Worm (Caenorhabditis elegans) whole organism, late embryonic: Measurements from ENCODE around the gene ugt-45.

Experiments
- ama-1 ChIP-seq: fragments of 150-350 bp; optimal IDR thresholded peaks from 2 replicates; lab custom pipeline; 2014
- ceh-22 ChIP-seq: sonication (generic microtip); optimal IDR thresholded peaks from 2 replicates; lab custom pipeline; 2017; ENCODE audit warnings: missing biosample characterization, missing genetic modification characterization
- hlh-30 ChIP-seq: sonication (generic microtip); optimal IDR thresholded peaks from 2 replicates; lab custom pipeline; 2017; ENCODE audit warnings: antibody characterized with exemption, missing genetic modification characterization, missing compliant biosample characterization; ENCODE audit not compliant: insufficient read depth
- lim-6 ChIP-seq: sonication (generic microtip); optimal IDR thresholded peaks from 2 replicates; lab custom pipeline; 2016; ENCODE audit warnings: missing genetic modification characterization, missing compliant biosample characterization
- nhr-11 ChIP-seq: fragments of 150-350 bp; optimal IDR thresholded peaks from 2 replicates; lab custom pipeline; 2014; ENCODE audit warnings: missing biosample characterization, missing genetic modification characterization
- npax-4 ChIP-seq: sonication (generic microtip); optimal IDR thresholded peaks from 2 replicates; lab custom pipeline; 2016; ENCODE audit warnings: missing genetic modification characterization, missing compliant biosample characterization
- odd-2 ChIP-seq: sonication (generic microtip); optimal IDR thresholded peaks from 2 replicates; lab custom pipeline; 2017; ENCODE audit warnings: antibody characterized with exemption, mild to moderate bottlenecking, missing genetic modification characterization, missing compliant biosample characterization
- pag-3 ChIP-seq: sonication (generic microtip); optimal IDR thresholded peaks from 2 replicates; lab custom pipeline; 2016; ENCODE audit warnings: missing compliant biosample characterization, missing genetic modification characterization, borderline replicate concordance
- sox-2 ChIP-seq: fragments of 200-800 bp; sonication (Bioruptor generic); IDR thresholded peaks from 2 replicates; pipeline ENCODE4 v1.3.6; 2022; ENCODE audit warnings: missing genetic modification reagents, missing genetic modification characterization, missing compliant biosample characterization

DNA sequence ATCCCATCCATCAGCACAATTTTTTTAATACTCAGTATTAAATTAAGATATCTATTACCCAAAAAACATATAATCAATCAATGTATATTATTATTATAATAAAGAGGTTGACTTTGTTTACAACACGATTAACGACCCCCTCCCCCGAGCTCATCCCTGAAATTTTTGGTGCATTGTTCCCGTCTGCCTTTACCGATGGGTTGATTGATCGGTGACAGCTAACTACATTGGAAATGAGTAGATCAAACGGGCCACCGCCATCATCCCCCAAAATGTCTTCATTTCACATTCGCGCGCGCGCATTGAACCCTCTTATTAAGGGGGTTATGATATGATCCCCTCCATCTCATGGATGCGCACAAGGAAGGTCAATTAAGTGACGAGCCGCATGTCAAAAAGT is 8.9 kb upstream of the ugt-45 start:
- TF ChIP-seq ama-1 (no peak), pag-3 (tag; lab: Kevin White, UChicago) (no peak), sox-2 (GFP tag; lab: Robert Waterston, UW) (no peak), npax-4 (tag; lab: Kevin White, UChicago) (no peak), hlh-30 (tag; lab: Kevin White, UChicago) (no peak), nhr-11 (tag; lab: Kevin White, UChicago) (no peak), lim-6 (no peak), ceh-22 (tag; lab: Kevin White, UChicago) (no peak), odd-2 (tag; lab: Kevin White, UChicago) (no peak)
